Fruit fly (Drosophila melanogaster) whole organism, wandering third instar larva: Measurements from ENCODE around the gene plh.

Experiments used
- CrebA ChIP-seq: fragments of 200-800 bp; sonication (Bioruptor generic); optimal IDR thresholded peaks from 2 replicates; lab custom pipeline; 2016; ENCODE audit warnings: missing biosample characterization, mild to moderate bottlenecking, missing genetic modification characterization, borderline replicate concordance
- Dfd ChIP-seq: fragments of >200 bp; optimal IDR thresholded peaks from 2 replicates; lab custom pipeline; 2017; ENCODE audit warnings: missing biosample characterization, missing genetic modification characterization
- Hr78 ChIP-seq: fragments of >200 bp; optimal IDR thresholded peaks from 2 replicates; lab custom pipeline; 2017; ENCODE audit warnings: missing biosample characterization, missing genetic modification characterization
- Hr83 ChIP-seq: fragments of 200-300 bp; sonication (Bioruptor generic); optimal IDR thresholded peaks from 2 replicates; lab custom pipeline; 2016; ENCODE audit warnings: missing biosample characterization, mild to moderate bottlenecking, missing genetic modification characterization, moderate library complexity; ENCODE audit not compliant: poor library complexity, severe bottlenecking
- Jra ChIP-seq: sonication (Bioruptor generic); optimal IDR thresholded peaks from 2 replicates; lab custom pipeline; 2016; ENCODE audit warnings: missing biosample characterization, missing genetic modification characterization
- Myc ChIP-seq: fragments of >200 bp; optimal IDR thresholded peaks from 2 replicates; lab custom pipeline; 2017
- fru ChIP-seq: fragments of 200-800 bp; sonication (Bioruptor generic); optimal IDR thresholded peaks from 3 replicates; lab custom pipeline; 2016; ENCODE audit warnings: missing biosample characterization, mild to moderate bottlenecking, missing genetic modification characterization
- lola ChIP-seq: fragments of >200 bp; optimal IDR thresholded peaks from 2 replicates; lab custom pipeline; 2017; ENCODE audit warnings: missing biosample characterization, missing genetic modification characterization
- sv ChIP-seq: fragments of 200-800 bp; sonication (Bioruptor generic); optimal IDR thresholded peaks from 3 replicates; lab custom pipeline; 2016; ENCODE audit warnings: missing biosample characterization, missing genetic modification characterization

- no peak for TF ChIP-seq fru (GFP tag; lab: Kevin White, UChicago)
- TF ChIP-seq Hr78 (GFP tag; lab: Kevin White, UChicago), result no peak
- no peak for TF ChIP-seq lola (GFP tag; lab: Kevin White, UChicago)
- TF ChIP-seq sv, result no peak
- no peak for TF ChIP-seq CrebA
- no peak for TF ChIP-seq Dfd (GFP tag; lab: Kevin White, UChicago)
- no peak for TF ChIP-seq Hr83 (GFP tag; lab: Kevin White, UChicago)
- TF ChIP-seq Myc (lab: Kevin White, UChicago), result no peak
- TF ChIP-seq Jra (GFP tag; lab: Kevin White, UChicago), result no peak
Measured at dm6 chr3R:5025429-5026284, 14.8 kb upstream of the plh start.
